Fruit fly (Drosophila melanogaster): ENCODE results near the gene CG46412.

DNA sequence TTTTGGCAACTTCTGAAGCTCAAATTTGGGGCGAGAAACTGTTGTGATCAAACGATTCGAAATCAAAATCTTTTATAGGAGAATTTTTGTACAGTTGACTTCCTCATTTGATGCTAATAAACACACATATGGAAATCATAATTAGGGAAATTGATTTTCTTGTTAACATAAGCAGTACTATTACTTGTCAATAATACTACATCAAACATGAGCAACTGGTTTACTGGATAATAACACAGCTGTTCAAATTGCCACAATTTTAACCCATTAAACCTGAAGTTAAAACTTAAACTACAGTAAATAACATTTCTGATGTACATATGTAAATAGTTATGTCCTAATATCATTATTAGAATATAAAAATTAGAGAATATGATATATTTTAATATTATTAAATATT is 16.0 kb upstream of the CG46412 start, which contains the start of gene CG43390:
- no peak for TF ChIP-seq usp (GFP tag; optimal IDR thresholded peaks at IDR 0.05)
- no peak for TF ChIP-seq CG8478 (optimal IDR thresholded peaks at IDR 0.05)
- no peak for TF ChIP-seq Dll (optimal IDR thresholded peaks at IDR 0.05)
- TF ChIP-seq psq (optimal IDR thresholded peaks at IDR 0.05), result no peak

Measured in whole organism.